Worm (Caenorhabditis elegans) whole organism, L3 larva: ENCODE measurements around the gene cthd-1.

Experiments used
- ZK546.5 ChIP-seq: sonication (generic microtip); optimal IDR thresholded peaks from 2 replicates; lab custom pipeline; 2017; ENCODE audit warnings: missing biosample characterization, missing genetic modification characterization
- ama-1 ChIP-seq: fragments of 150-350 bp; optimal IDR thresholded peaks from 2 replicates; lab custom pipeline; 2018
- ceh-16 ChIP-seq: sonication (generic microtip); optimal IDR thresholded peaks from 2 replicates; lab custom pipeline; 2017; ENCODE audit warnings: missing biosample characterization, missing genetic modification characterization
- ceh-82 ChIP-seq: fragments of 150-350 bp; optimal IDR thresholded peaks from 2 replicates; lab custom pipeline; 2014; ENCODE audit warnings: missing biosample characterization, missing genetic modification characterization
- daf-12 ChIP-seq: fragments of 150-350 bp; optimal IDR thresholded peaks from 2 replicates; lab custom pipeline; 2014; ENCODE audit warnings: missing biosample characterization, missing genetic modification reagents, missing genetic modification characterization
- egl-27 ChIP-seq: sonication (generic microtip); optimal IDR thresholded peaks from 4 replicates; lab custom pipeline; 2017; ENCODE audit warnings: missing biosample characterization, missing genetic modification reagents, missing genetic modification characterization
- egl-5 ChIP-seq: fragments of 150-350 bp; optimal IDR thresholded peaks from 2 replicates; lab custom pipeline; 2017; ENCODE audit warnings: missing biosample characterization, missing genetic modification reagents, missing genetic modification characterization, inconsistent platforms
- elt-2 ChIP-seq: sonication (generic microtip); optimal IDR thresholded peaks from 2 replicates; lab custom pipeline; 2016; ENCODE audit warnings: missing genetic modification reagents, mild to moderate bottlenecking, missing genetic modification characterization, missing compliant biosample characterization
- elt-3 ChIP-seq, 3 experiments: fragments of 150-350 bp in 1 of 3; sonication (generic microtip) in 2 of 3; optimal IDR thresholded peaks; 2 replicates in 2 of 3; 4 replicates in 1 of 3; lab custom pipeline; 2014 to 2017; ENCODE audit warnings: missing biosample characterization in 3 of 3, missing genetic modification characterization in 3 of 3
- eor-1 ChIP-seq, 2 experiments: fragments of 150-350 bp; optimal IDR thresholded peaks; 2 replicates each; lab custom pipeline; 2014 to 2018; ENCODE audit warnings: missing biosample characterization in 2 of 2, missing genetic modification characterization in 2 of 2
- fkh-10 ChIP-seq: sonication (generic microtip); optimal IDR thresholded peaks from 2 replicates; lab custom pipeline; 2017; ENCODE audit warnings: missing biosample characterization, missing genetic modification reagents, missing genetic modification characterization
- hmg-11 ChIP-seq: sonication (generic microtip); optimal IDR thresholded peaks from 2 replicates; lab custom pipeline; 2016; ENCODE audit warnings: missing genetic modification characterization, missing compliant biosample characterization
- jun-1 ChIP-seq: fragments of 150-350 bp; optimal IDR thresholded peaks from 2 replicates; lab custom pipeline; 2014; ENCODE audit warnings: missing biosample characterization, missing genetic modification reagents, missing genetic modification characterization
- lin-15B ChIP-seq: fragments of 150-350 bp; optimal IDR thresholded peaks from 2 replicates; lab custom pipeline; 2014; ENCODE audit warnings: missing biosample characterization, missing genetic modification characterization
- lin-39 ChIP-seq: fragments of 150-350 bp; optimal IDR thresholded peaks from 2 replicates; lab custom pipeline; 2018; ENCODE audit warnings: missing biosample characterization, missing genetic modification reagents, missing genetic modification characterization
- lsy-12 ChIP-seq: sonication (generic microtip); optimal IDR thresholded peaks from 2 replicates; lab custom pipeline; 2016; ENCODE audit warnings: mild to moderate bottlenecking, missing genetic modification characterization, missing compliant biosample characterization
- mml-1 ChIP-seq: fragments of 150-350 bp; sonication (generic microtip); optimal IDR thresholded peaks from 3 replicates; lab custom pipeline; 2014; ENCODE audit warnings: missing biosample characterization, missing genetic modification characterization
- nfya-1 ChIP-seq: sonication (generic microtip); optimal IDR thresholded peaks from 2 replicates; lab custom pipeline; 2017; ENCODE audit warnings: missing genetic modification characterization, mild to moderate bottlenecking, missing compliant biosample characterization, antibody characterized with exemption, moderate library complexity; ENCODE audit not compliant: insufficient read depth
- nhr-11 ChIP-seq: fragments of 150-350 bp; optimal IDR thresholded peaks from 2 replicates; lab custom pipeline; 2014; ENCODE audit warnings: missing biosample characterization, missing genetic modification characterization
- nhr-12 ChIP-seq: fragments of 150-350 bp; optimal IDR thresholded peaks from 2 replicates; lab custom pipeline; 2014; ENCODE audit warnings: missing biosample characterization, missing genetic modification characterization
- nhr-23 ChIP-seq: fragments of 150-350 bp; optimal IDR thresholded peaks from 2 replicates; lab custom pipeline; 2014; ENCODE audit warnings: missing biosample characterization, missing genetic modification reagents, missing genetic modification characterization
- nhr-237 ChIP-seq: fragments of 150-350 bp; optimal IDR thresholded peaks from 2 replicates; lab custom pipeline; 2014; ENCODE audit warnings: missing biosample characterization, missing genetic modification characterization
- nhr-28 ChIP-seq: fragments of 150-350 bp; optimal IDR thresholded peaks from 2 replicates; lab custom pipeline; 2014; ENCODE audit warnings: missing biosample characterization, missing genetic modification characterization
- nhr-43 ChIP-seq: sonication (generic microtip); optimal IDR thresholded peaks from 2 replicates; lab custom pipeline; 2016; ENCODE audit warnings: mild to moderate bottlenecking, missing genetic modification characterization, missing compliant biosample characterization; ENCODE audit not compliant: poor library complexity, severe bottlenecking
- nhr-67 ChIP-seq: fragments of 150-350 bp; optimal IDR thresholded peaks from 2 replicates; lab custom pipeline; 2014; ENCODE audit warnings: missing biosample characterization, missing genetic modification characterization
- nhr-77 ChIP-seq: fragments of 150-350 bp; optimal IDR thresholded peaks from 2 replicates; lab custom pipeline; 2014; ENCODE audit warnings: missing biosample characterization, missing genetic modification characterization
- pha-4 ChIP-seq: fragments of 150-350 bp; optimal IDR thresholded peaks from 2 replicates; lab custom pipeline; 2014; ENCODE audit warnings: missing biosample characterization, missing genetic modification reagents, missing genetic modification characterization
- pqm-1 ChIP-seq: fragments of 150-350 bp; optimal IDR thresholded peaks from 2 replicates; lab custom pipeline; 2017; ENCODE audit warnings: missing biosample characterization, missing genetic modification characterization, inconsistent platforms
- sea-2 ChIP-seq: fragments of 150-350 bp; sonication (generic microtip); optimal IDR thresholded peaks from 4 replicates; lab custom pipeline; 2014; ENCODE audit warnings: missing biosample characterization, missing genetic modification reagents, missing genetic modification characterization
- skn-1 ChIP-seq: fragments of 150-350 bp; optimal IDR thresholded peaks from 2 replicates; lab custom pipeline; 2014; ENCODE audit warnings: missing biosample characterization, missing genetic modification characterization
- snpc-4 ChIP-seq: fragments of 150-350 bp; optimal IDR thresholded peaks from 2 replicates; lab custom pipeline; 2014; ENCODE audit warnings: missing biosample characterization, missing genetic modification characterization
- unc-39 ChIP-seq: sonication (generic microtip); optimal IDR thresholded peaks from 4 replicates; lab custom pipeline; 2017; ENCODE audit warnings: missing biosample characterization, missing genetic modification characterization
- ztf-4 ChIP-seq: fragments of 150-350 bp; optimal IDR thresholded peaks from 2 replicates; lab custom pipeline; 2014; ENCODE audit warnings: missing biosample characterization, missing genetic modification characterization

cthd-1 gene

ce11 chrV:9692109-9692581 lies 14.1 kb downstream of the cthd-1 start, which contains the start of gene ztf-9:
Gene ztf-9 (minus strand): TSS chrV:9692159.
- peak; percentile 38 for TF ChIP-seq lin-15B
- TF ChIP-seq egl-5 (tag; lab: Kevin White, UChicago), result peak; percentile 12
- peak; percentile 84 for TF ChIP-seq nfya-1 (tag; lab: Kevin White, UChicago)
- no peak for TF ChIP-seq ama-1 (lab: Kevin White, UChicago)
- peak; percentile 59 for TF ChIP-seq lin-39
- no peak for TF ChIP-seq nhr-77 (tag; lab: Kevin White, UChicago)
- TF ChIP-seq hmg-11 (tag; lab: Kevin White, UChicago), result peak; percentile 45
- peak; percentile 20 for TF ChIP-seq snpc-4 (tag; lab: Kevin White, UChicago)
- no peak for TF ChIP-seq nhr-28 (tag; lab: Kevin White, UChicago)
- no peak for TF ChIP-seq nhr-11 (tag; lab: Kevin White, UChicago)
- TF ChIP-seq fkh-10 (GFP tag; lab: Kevin White, UChicago), result peak; percentile 17
- TF ChIP-seq elt-2 (tag; lab: Kevin White, UChicago), result peak; percentile 43
- TF ChIP-seq pha-4, result peak; percentile 51

ce11 chrV:9692649-9693112 lies 14.6 kb downstream of the cthd-1 start, which contains the start of gene ZK287.7:
Gene ZK287.7 (plus strand): TSS chrV:9693062.
- TF ChIP-seq nhr-237 (tag; lab: Kevin White, UChicago) (no peak), sea-2 (GFP tag; lab: Kevin White, UChicago) (no peak), ceh-16 (tag; lab: Kevin White, UChicago) (no peak), skn-1 (tag; lab: Kevin White, UChicago) (no peak), pha-4 (no peak), nhr-77 (tag; lab: Kevin White, UChicago) (no peak), nhr-43 (tag; lab: Kevin White, UChicago) (no peak), ZK546.5 (tag; lab: Kevin White, UChicago) (no peak), unc-39 (tag; lab: Kevin White, UChicago) (no peak), ztf-4 (no peak), mml-1 (tag; lab: Kevin White, UChicago) (no peak), egl-27 (no peak), nhr-12 (no peak), eor-1 (tag; optimal IDR thresholded peaks at IDR 0.05; lab: Kevin White, UChicago) (no peak), lsy-12 (tag; lab: Kevin White, UChicago) (no peak), ceh-82 (tag; lab: Kevin White, UChicago) (no peak), snpc-4 (tag; lab: Kevin White, UChicago) (no peak), ama-1 (lab: Kevin White, UChicago) (no peak)

- TF ChIP-seq sea-2 (GFP tag; lab: Kevin White, UChicago), result no peak
- no peak for TF ChIP-seq daf-12 (tag; lab: Kevin White, UChicago)
- no peak for TF ChIP-seq lin-15B
- no peak for TF ChIP-seq nhr-43 (tag; lab: Kevin White, UChicago)
- TF ChIP-seq nhr-23 (tag; lab: Kevin White, UChicago), result no peak
- no peak for TF ChIP-seq pqm-1 (tag; lab: Kevin White, UChicago)
- no peak for TF ChIP-seq elt-3 (tag; optimal IDR thresholded peaks at IDR 0.05; lab: Kevin White, UChicago)
- no peak for TF ChIP-seq unc-39 (tag; lab: Kevin White, UChicago)
- TF ChIP-seq nhr-237 (tag; lab: Kevin White, UChicago), result no peak
- no peak for TF ChIP-seq nhr-28 (tag; lab: Kevin White, UChicago)
- no peak for TF ChIP-seq jun-1 (tag; lab: Kevin White, UChicago)
- TF ChIP-seq ztf-4, result no peak
Measured at ce11 chrV:9696715-9697114, 18.6 kb downstream of the cthd-1 start, which contains the start of gene her-1. Gene her-1 (plus strand): TSS chrV:9697015.

- TF ChIP-seq elt-2 (tag; lab: Kevin White, UChicago), result peak; percentile 15
- no peak for TF ChIP-seq snpc-4 (tag; lab: Kevin White, UChicago)
- TF ChIP-seq nhr-67, result no peak
- no peak for TF ChIP-seq ceh-82 (tag; lab: Kevin White, UChicago)
Measured at ce11 chrV:9699216-9699615, 21.1 kb downstream of the cthd-1 start.

- TF ChIP-seq nhr-23 (tag; lab: Kevin White, UChicago) (no peak), elt-2 (tag; lab: Kevin White, UChicago) (peak; percentile 70), elt-3 (tag; optimal IDR thresholded peaks at IDR 0.05; lab: Kevin White, UChicago) (no peak), pqm-1 (tag; lab: Kevin White, UChicago) (peak; percentile 32)
Measured at ce11 chrV:9701861-9702260, 23.8 kb downstream of the cthd-1 start.
